Worm (Caenorhabditis elegans): ENCODE data around the gene vps-39.

Gene vps-39

DNA sequence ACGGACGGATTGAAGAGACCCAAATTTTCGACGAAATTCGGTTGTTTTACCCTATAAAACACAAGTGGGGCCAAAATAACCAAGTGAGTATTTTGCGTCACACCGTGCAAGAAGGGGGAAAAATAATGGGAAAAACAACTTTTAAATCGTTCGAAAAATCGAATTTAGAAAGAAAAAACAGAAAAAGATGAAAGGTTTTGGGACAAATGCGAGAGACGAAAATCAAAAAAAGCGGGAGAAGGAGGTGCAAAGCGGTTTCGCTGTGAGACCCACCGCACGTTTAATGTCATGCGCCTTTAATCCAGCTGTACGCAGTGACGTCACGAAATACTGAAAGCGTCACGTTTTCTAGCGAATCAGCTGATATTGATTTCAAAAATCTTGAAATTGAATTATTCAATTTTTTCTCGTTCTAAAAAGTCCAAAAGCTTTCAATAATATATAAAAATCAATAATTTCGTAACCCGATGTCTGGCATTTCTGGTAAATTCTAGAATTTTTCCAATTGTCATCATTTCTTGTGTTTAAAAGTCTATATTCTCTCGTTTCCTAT lies 26.1 kb downstream of the vps-39 start, which contains the start of the genes ddx-17 and aip-1:
ddx-17 (minus strand) TSS at position 51 of the 553 bp plus-strand sequence.
aip-1 (plus strand) TSS at position 332 of the 553 bp plus-strand sequence.
- TF ChIP-seq daf-8 (GFP tag; IDR thresholded peaks at IDR 0.05) (no peak), ztf-11 (tag; optimal IDR thresholded peaks at IDR 0.05) (no peak), hlh-11 (tag; optimal IDR thresholded peaks at IDR 0.05) (peak; percentile 98), nhr-42 (GFP tag; IDR thresholded peaks at IDR 0.05) (no peak), ZK337.2 (GFP tag; IDR thresholded peaks at IDR 0.05) (no peak), nhr-41 (GFP tag; IDR thresholded peaks at IDR 0.05) (no peak), T20F7.1 (GFP tag; optimal IDR thresholded peaks at IDR 0.05) (peak; percentile 72), ctbp-1 (GFP tag; IDR thresholded peaks at IDR 0.05) (no peak), lim-7 (GFP tag; IDR thresholded peaks at IDR 0.05) (no peak), unc-62 (GFP tag; optimal IDR thresholded peaks at IDR 0.05 in 1 of 2) (no peak), unc-62 (tag; optimal IDR thresholded peaks at IDR 0.05) (no peak), hif-1 (tag; optimal IDR thresholded peaks at IDR 0.05) (peak in 1 of 2 experiments; percentile 84), lin-38 (GFP tag; IDR thresholded peaks at IDR 0.05) (peak; percentile 73), mdl-1 (tag; optimal IDR thresholded peaks at IDR 0.05) (peak in 1 of 2 experiments; percentile 60), nhr-48 (tag; optimal IDR thresholded peaks at IDR 0.05) (peak; percentile 30), mxl-2 (GFP tag; conservative IDR thresholded peaks at IDR 0.05) (no peak), Y48G9A.11 (GFP tag; IDR thresholded peaks at IDR 0.05) (no peak), nhr-10 (tag; optimal IDR thresholded peaks at IDR 0.05) (no peak), snpc-4 (tag; optimal IDR thresholded peaks at IDR 0.05) (no peak), nhr-77 (tag; optimal IDR thresholded peaks at IDR 0.05) (peak; percentile 48), sdz-12 (GFP tag; optimal IDR thresholded peaks at IDR 0.05) (no peak), skn-1 (tag; optimal IDR thresholded peaks at IDR 0.05) (no peak), nhr-28 (tag; optimal IDR thresholded peaks at IDR 0.05) (peak; percentile 63), F44E2.7 (GFP tag; IDR thresholded peaks at IDR 0.05) (no peak), vab-7 (GFP tag; IDR thresholded peaks at IDR 0.05) (no peak), nhr-11 (tag; optimal IDR thresholded peaks at IDR 0.05) (peak; percentile 71), zag-1 (tag; optimal IDR thresholded peaks at IDR 0.05) (no peak), daf-19 (GFP tag; conservative IDR thresholded peaks at IDR 0.05) (no peak), dpl-1 (GFP tag; optimal IDR thresholded peaks at IDR 0.05) (peak; percentile 77), spr-3 (GFP tag; optimal IDR thresholded peaks at IDR 0.05) (no peak), mxl-3 (GFP tag; optimal IDR thresholded peaks at IDR 0.05) (peak; percentile 42), ama-1 (optimal IDR thresholded peaks at IDR 0.05) (peak; percentile 75), egl-27 (tag; optimal IDR thresholded peaks at IDR 0.05) (no peak), ceh-20 (GFP tag; IDR thresholded peaks at IDR 0.05) (peak; percentile 46; the same call in 1 of the 2 replicates), F49E8.2 (tag; optimal IDR thresholded peaks at IDR 0.05; ENCODE audit: borderline replicate concordance) (no peak), ceh-62 (tag; optimal IDR thresholded peaks at IDR 0.05) (no peak), unc-39 (tag; optimal IDR thresholded peaks at IDR 0.05) (no peak), F37D6.2 (tag; optimal IDR thresholded peaks at IDR 0.05) (no peak), fos-1 (tag; optimal IDR thresholded peaks at IDR 0.05) (no peak), lir-3 (tag; optimal IDR thresholded peaks at IDR 0.05) (no peak), saeg-2 (GFP tag; IDR thresholded peaks at IDR 0.05) (no peak), hlh-30 (tag; optimal IDR thresholded peaks at IDR 0.05; ENCODE audit: insufficient read depth) (peak; percentile 96), Y5F2A.4 (GFP tag; optimal IDR thresholded peaks at IDR 0.05) (no peak), F10B5.3 (tag; optimal IDR thresholded peaks at IDR 0.05) (no peak), daf-16 (GFP tag; optimal IDR thresholded peaks at IDR 0.05) (no peak), daf-16 (tag; optimal IDR thresholded peaks at IDR 0.05) (peak; percentile 4), lsy-2 (tag; optimal IDR thresholded peaks at IDR 0.05) (peak; percentile 8 to 87), zfp-2 (tag; optimal IDR thresholded peaks at IDR 0.05) (no peak), unc-130 (GFP tag; optimal IDR thresholded peaks at IDR 0.05) (peak; percentile 42), pha-4 (GFP tag; IDR thresholded peaks at IDR 0.05) (no peak), pha-4 (tag; optimal IDR thresholded peaks at IDR 0.05) (peak; percentile 71), gei-8 (GFP tag; optimal IDR thresholded peaks at IDR 0.05) (no peak), set-16 (GFP tag; IDR thresholded peaks at IDR 0.05) (no peak)

Measured in whole organism, L4 larva.